Worm (Caenorhabditis elegans): ENCODE results near the gene srw-119.

ce11 chrV:3034236-3034635 is 34.6 kb upstream of the srw-119 start, which contains the start of gene srw-8:
- no peak for TF ChIP-seq sea-1 (GFP tag; conservative IDR thresholded peaks at IDR 0.05)
- TF ChIP-seq tbx-11 (GFP tag; IDR thresholded peaks at IDR 0.05), result no peak
